Worm (Caenorhabditis elegans) whole organism, early embryonic: Measurements from ENCODE around the gene cyp-34A8.

Experiments used
- F13C5.2 ChIP-seq: sonication (generic microtip); optimal IDR thresholded peaks from 2 replicates; lab custom pipeline; 2017; ENCODE audit warnings: mild to moderate bottlenecking, missing genetic modification characterization, inconsistent platforms, missing compliant biosample characterization
- aly-1 ChIP-seq: sonication (generic microtip); optimal IDR thresholded peaks from 2 replicates; lab custom pipeline; 2016; ENCODE audit warnings: missing genetic modification characterization, missing compliant biosample characterization
- ama-1 ChIP-seq: fragments of 150-350 bp; optimal IDR thresholded peaks from 2 replicates; lab custom pipeline; 2014
- ceh-13 ChIP-seq: fragments of 200-800 bp; sonication (Bioruptor generic); optimal IDR thresholded peaks from 2 replicates; lab custom pipeline; 2018; ENCODE audit warnings: mild to moderate bottlenecking, missing genetic modification characterization, missing compliant biosample characterization
- ceh-36 ChIP-seq: sonication (generic microtip); optimal IDR thresholded peaks from 2 replicates; lab custom pipeline; 2016; ENCODE audit warnings: missing genetic modification characterization, inconsistent platforms, missing compliant biosample characterization
- ets-7 ChIP-seq: sonication (generic microtip); optimal IDR thresholded peaks from 2 replicates; lab custom pipeline; 2016; ENCODE audit warnings: missing genotype, missing genetic modification characterization, missing compliant biosample characterization
- flt-1 ChIP-seq: fragments of 200-800 bp; sonication (Bioruptor generic); IDR thresholded peaks from 2 replicates; pipeline ENCODE4 v1.3.6; 2022; ENCODE audit warnings: missing genetic modification characterization, missing compliant biosample characterization
- hmbx-1 ChIP-seq: sonication (generic microtip); optimal IDR thresholded peaks from 2 replicates; lab custom pipeline; 2016; ENCODE audit warnings: mild to moderate bottlenecking, missing genetic modification characterization, missing compliant biosample characterization
- hmg-4 ChIP-seq: fragments of 200-800 bp; sonication (Bioruptor generic); optimal IDR thresholded peaks from 2 replicates; lab custom pipeline; 2018; ENCODE audit warnings: mild to moderate bottlenecking, missing genetic modification characterization, missing compliant biosample characterization
- scrt-1 ChIP-seq: fragments of 200-800 bp; sonication (Bioruptor generic); IDR thresholded peaks from 2 replicates; pipeline ENCODE4 v1.3.6; 2022; ENCODE audit warnings: missing genetic modification characterization, missing compliant biosample characterization
- sea-1 ChIP-seq: fragments of 200-800 bp; sonication (Bioruptor generic); conservative IDR thresholded peaks from 2 replicates; pipeline ENCODE4 v1.3.6; 2022; ENCODE audit warnings: missing genetic modification characterization, missing compliant biosample characterization
- tbx-11 ChIP-seq: fragments of 200-800 bp; sonication (Bioruptor generic); IDR thresholded peaks from 2 replicates; pipeline ENCODE4 v1.3.6; 2022; ENCODE audit warnings: missing genetic modification characterization, missing compliant biosample characterization
- tbx-37 ChIP-seq: fragments of 200-800 bp; sonication (Bioruptor generic); conservative IDR thresholded peaks from 2 replicates; pipeline ENCODE4 v1.3.6; 2022; ENCODE audit warnings: missing genetic modification reagents, missing genetic modification characterization, missing compliant biosample characterization
- tra-4 ChIP-seq: sonication (generic microtip); optimal IDR thresholded peaks from 2 replicates; lab custom pipeline; 2017; ENCODE audit warnings: missing genetic modification characterization, missing compliant biosample characterization

DNA sequence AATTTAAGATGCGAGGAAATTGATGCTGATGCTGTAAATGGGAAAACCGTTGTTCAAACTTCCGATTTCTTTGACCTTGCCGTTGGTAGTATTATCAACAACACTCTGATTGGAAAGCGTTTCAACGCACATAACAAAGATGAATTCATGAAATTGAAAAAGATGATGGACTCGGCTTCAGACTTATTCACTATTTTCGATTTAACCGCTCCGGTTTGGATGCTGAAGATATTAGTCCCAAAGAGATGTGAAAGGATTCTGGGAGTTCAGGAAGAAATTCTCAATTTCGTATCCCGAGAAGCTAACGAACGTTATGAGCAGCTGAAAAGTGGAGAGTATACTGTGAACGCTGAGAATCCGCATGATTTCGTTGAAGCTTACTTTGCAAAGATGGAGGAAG, 24.3 kb downstream of the cyp-34A8 start:
- TF ChIP-seq ceh-36 (tag; lab: Kevin White, UChicago) (no peak), flt-1 (GFP tag; lab: Robert Waterston, UW) (no peak), aly-1 (no peak), ets-7 (tag; lab: Kevin White, UChicago) (no peak), hmbx-1 (tag; lab: Kevin White, UChicago) (no peak), ama-1 (lab: Kevin White, UChicago) (no peak), scrt-1 (GFP tag; lab: Robert Waterston, UW) (no peak), ceh-13 (GFP tag; lab: Kevin White, UChicago) (no peak), sea-1 (GFP tag; lab: Robert Waterston, UW) (no peak), tbx-37 (no peak), tbx-11 (GFP tag; lab: Robert Waterston, UW) (no peak), F13C5.2 (tag; lab: Kevin White, UChicago) (no peak), hmg-4 (no peak), tra-4 (tag; lab: Kevin White, UChicago) (no peak)
